Fruit fly (Drosophila melanogaster) whole organism, embryonic: Measurements from ENCODE around the gene CCHa2.
A peak's percentile ranks its signal among the peaks of the same experiment; 100 is the strongest.

Experiments
- Asciz ChIP-seq: fragments of 200-800 bp; sonication (Bioruptor generic); optimal IDR thresholded peaks from 2 replicates; lab custom pipeline; 2017; ENCODE audit warnings: missing biosample characterization, mild to moderate bottlenecking, missing genetic modification characterization, missing genetic modification reagents
- Awh ChIP-seq: fragments of 200-800 bp; sonication (Bioruptor generic); IDR thresholded peaks from 2 replicates; pipeline ENCODE4, ENCODE4 v1.3.6; 2022; ENCODE audit warnings: missing biosample characterization, missing genetic modification characterization
- B-H2 ChIP-seq: fragments of 200-800 bp; sonication (Bioruptor generic); optimal IDR thresholded peaks from 2 replicates; lab custom pipeline; 2018; ENCODE audit warnings: missing biosample characterization, mild to moderate bottlenecking, missing genetic modification characterization
- BEAF-32 ChIP-seq: fragments of 200-800 bp; sonication (Bioruptor generic); optimal IDR thresholded peaks from 3 replicates; lab custom pipeline; 2017; ENCODE audit warnings: missing biosample characterization, missing genetic modification characterization, mild to moderate bottlenecking, moderate library complexity, missing genetic modification reagents
- CG10366 ChIP-seq: fragments of 200-800 bp; sonication (Bioruptor generic); IDR thresholded peaks from 2 replicates; pipeline ENCODE4 v1.3.6; 2022; ENCODE audit warnings: missing biosample characterization, missing genetic modification characterization
- CG11504 ChIP-seq: fragments of 200-800 bp; sonication (Bioruptor generic); optimal IDR thresholded peaks from 3 replicates; lab custom pipeline; 2019; ENCODE audit warnings: missing biosample characterization, mild to moderate bottlenecking, missing genetic modification characterization, moderate library complexity
- CG12155 ChIP-seq: fragments of 200-800 bp; sonication (Bioruptor generic); optimal IDR thresholded peaks from 3 replicates; lab custom pipeline; 2016; ENCODE audit warnings: missing biosample characterization, missing genetic modification characterization
- CG12942 ChIP-seq: fragments of 200-800 bp; sonication (Bioruptor generic); optimal IDR thresholded peaks from 3 replicates; lab custom pipeline; 2016; ENCODE audit warnings: missing biosample characterization, missing genetic modification characterization
- CG13424 ChIP-seq: fragments of 200-800 bp; sonication (Bioruptor generic); optimal IDR thresholded peaks from 2 replicates; lab custom pipeline; 2019; ENCODE audit warnings: missing biosample characterization, mild to moderate bottlenecking, missing genetic modification characterization, moderate library complexity
- CG14667 ChIP-seq: fragments of 200-800 bp; sonication (Bioruptor generic); IDR thresholded peaks from 2 replicates; pipeline ENCODE4 v1.3.6; 2022; ENCODE audit warnings: missing biosample characterization, missing genetic modification characterization
- CG14710 ChIP-seq: fragments of 200-800 bp; sonication (Bioruptor generic); optimal IDR thresholded peaks from 3 replicates; lab custom pipeline; 2019; ENCODE audit warnings: missing biosample characterization, mild to moderate bottlenecking, missing genetic modification characterization, moderate library complexity
- CG15269 ChIP-seq: fragments of 200-800 bp; sonication (Bioruptor generic); optimal IDR thresholded peaks from 2 replicates; lab custom pipeline; 2018; ENCODE audit warnings: missing biosample characterization, mild to moderate bottlenecking, missing genetic modification characterization, moderate library complexity
- CG1603 ChIP-seq: fragments of 200-800 bp; sonication (Bioruptor generic); optimal IDR thresholded peaks from 2 replicates; lab custom pipeline; 2019; ENCODE audit warnings: missing biosample characterization, mild to moderate bottlenecking, missing genetic modification characterization, moderate library complexity
- CG1647 ChIP-seq: fragments of 200-800 bp; sonication (Bioruptor generic); optimal IDR thresholded peaks from 3 replicates; lab custom pipeline; 2016; ENCODE audit warnings: missing biosample characterization, missing genetic modification characterization
- CG17186 ChIP-seq: fragments of 200-800 bp; sonication (Bioruptor generic); optimal IDR thresholded peaks from 3 replicates; lab custom pipeline; 2017; ENCODE audit warnings: missing biosample characterization, missing genetic modification reagents, missing genetic modification characterization
- CG17612 ChIP-seq: fragments of 200-800 bp; sonication (Bioruptor generic); IDR thresholded peaks from 2 replicates; pipeline ENCODE4 v1.3.6; 2022; ENCODE audit warnings: missing biosample characterization, missing genetic modification characterization
- CG2116 ChIP-seq: fragments of 200-800 bp; sonication (Bioruptor generic); optimal IDR thresholded peaks from 3 replicates; lab custom pipeline; 2018; ENCODE audit warnings: missing biosample characterization, mild to moderate bottlenecking, missing genetic modification characterization
- CG31388 ChIP-seq: fragments of 200-800 bp; sonication (Bioruptor generic); optimal IDR thresholded peaks from 2 replicates; lab custom pipeline; 2016; ENCODE audit warnings: missing biosample characterization, missing genetic modification characterization
- CG32532 ChIP-seq: fragments of 200-800 bp; sonication (Bioruptor generic); IDR thresholded peaks from 2 replicates; pipeline ENCODE4 v1.3.6; 2022; ENCODE audit warnings: missing biosample characterization, missing genetic modification characterization
- CG5953 ChIP-seq: fragments of 200-800 bp; sonication (Bioruptor generic); IDR thresholded peaks from 2 replicates; pipeline ENCODE4 v1.3.6; 2022; ENCODE audit warnings: missing biosample characterization, missing genetic modification characterization
- CG6791 ChIP-seq: fragments of 200-800 bp; sonication (Bioruptor generic); IDR thresholded peaks from 3 replicates; pipeline ENCODE4 v1.3.6; 2022; ENCODE audit warnings: missing biosample characterization, missing genetic modification characterization; ENCODE audit not compliant: partially characterized antibody
- CG7786 ChIP-seq: fragments of 200-800 bp; sonication (Bioruptor generic); optimal IDR thresholded peaks from 2 replicates; lab custom pipeline; 2016; ENCODE audit warnings: missing biosample characterization, missing genetic modification characterization
- CG8388 ChIP-seq: fragments of 200-800 bp; sonication (Bioruptor generic); optimal IDR thresholded peaks from 2 replicates; lab custom pipeline; 2019; ENCODE audit warnings: missing biosample characterization, mild to moderate bottlenecking, missing genetic modification characterization, moderate library complexity
- Dbx ChIP-seq: fragments of 200-800 bp; sonication (Bioruptor generic); IDR thresholded peaks from 3 replicates; pipeline ENCODE4 v1.3.6; 2022; ENCODE audit warnings: missing biosample characterization, missing genetic modification characterization
- Doc3 ChIP-seq: fragments of 200-800 bp; sonication (Bioruptor generic); IDR thresholded peaks from 3 replicates; pipeline ENCODE4 v1.3.6; 2022; ENCODE audit warnings: missing biosample characterization, missing genetic modification characterization; ENCODE audit not compliant: partially characterized antibody
- Fer3 ChIP-seq: fragments of 200-800 bp; sonication (Bioruptor generic); optimal IDR thresholded peaks from 2 replicates; lab custom pipeline; 2018; ENCODE audit warnings: missing biosample characterization, mild to moderate bottlenecking, missing genetic modification characterization, moderate library complexity
- H2.0 ChIP-seq: fragments of 200-800 bp; sonication (Bioruptor generic); IDR thresholded peaks from 2 replicates; pipeline ENCODE4 v1.3.6; 2022; ENCODE audit warnings: missing biosample characterization, missing genetic modification characterization
- Jarid2 ChIP-seq: fragments of 200-800 bp; sonication (Bioruptor generic); optimal IDR thresholded peaks from 3 replicates; lab custom pipeline; 2017; ENCODE audit warnings: mild to moderate bottlenecking, missing biosample characterization, missing genetic modification reagents, missing genetic modification characterization
- MBD-R2 ChIP-seq: fragments of 200-800 bp; sonication (Bioruptor generic); IDR thresholded peaks from 2 replicates; pipeline ENCODE4 v1.3.6; 2022; ENCODE audit warnings: missing biosample characterization, missing genetic modification characterization
- Meics ChIP-seq: fragments of 200-800 bp; sonication (Bioruptor generic); optimal IDR thresholded peaks from 2 replicates; lab custom pipeline; 2017; ENCODE audit warnings: missing biosample characterization, mild to moderate bottlenecking, missing genetic modification characterization
- Myb ChIP-seq: fragments of 200-800 bp; sonication (Bioruptor generic); optimal IDR thresholded peaks from 2 replicates; lab custom pipeline; 2016; ENCODE audit warnings: missing biosample characterization, missing genetic modification characterization
- Nf-YA ChIP-seq: fragments of 200-800 bp; sonication (Bioruptor generic); IDR thresholded peaks from 2 replicates; pipeline ENCODE4 v1.3.6; 2022; ENCODE audit warnings: missing biosample characterization, missing genetic modification characterization
- Ssrp ChIP-seq: fragments of 200-800 bp; sonication (Bioruptor generic); optimal IDR thresholded peaks from 2 replicates; lab custom pipeline; 2018; ENCODE audit warnings: missing biosample characterization, mild to moderate bottlenecking, missing genetic modification characterization, moderate library complexity
- YL-1 ChIP-seq: fragments of 200-800 bp; sonication (Bioruptor generic); optimal IDR thresholded peaks from 3 replicates; lab custom pipeline; 2017; ENCODE audit warnings: missing biosample characterization, mild to moderate bottlenecking, missing genetic modification characterization
- ase ChIP-seq: fragments of 200-800 bp; sonication (Bioruptor generic); IDR thresholded peaks from 3 replicates; pipeline ENCODE4 v1.3.6; 2022; ENCODE audit warnings: missing biosample characterization, missing genetic modification characterization
- corto ChIP-seq: fragments of 200-800 bp; sonication (Bioruptor generic); optimal IDR thresholded peaks from 2 replicates; lab custom pipeline; 2016; ENCODE audit warnings: missing biosample characterization, mild to moderate bottlenecking, missing genetic modification characterization, moderate library complexity
- dan ChIP-seq: fragments of 200-800 bp; sonication (Bioruptor generic); IDR thresholded peaks from 2 replicates; pipeline ENCODE4 v1.3.6; 2022; ENCODE audit warnings: missing biosample characterization, missing genetic modification characterization
- insv ChIP-seq, 2 experiments: fragments of 200-800 bp; sonication (Bioruptor generic); optimal IDR thresholded peaks; 3 replicates each; lab custom pipeline; 2016 to 2018; ENCODE audit warnings: missing biosample characterization in 2 of 2, missing genetic modification characterization in 2 of 2
- mld ChIP-seq: fragments of 200-800 bp; sonication (Bioruptor generic); IDR thresholded peaks from 3 replicates; pipeline ENCODE4 v1.3.6; 2022; ENCODE audit warnings: missing biosample characterization, missing genetic modification characterization; ENCODE audit not compliant: partially characterized antibody
- nerfin-1 ChIP-seq: fragments of 200-800 bp; sonication (Bioruptor generic); optimal IDR thresholded peaks from 3 replicates; lab custom pipeline; 2019; ENCODE audit warnings: missing biosample characterization, mild to moderate bottlenecking, missing genetic modification characterization, moderate library complexity
- pros ChIP-seq: fragments of 200-800 bp; sonication (Bioruptor generic); optimal IDR thresholded peaks from 3 replicates; lab custom pipeline; 2019; ENCODE audit warnings: missing biosample characterization, mild to moderate bottlenecking, missing genetic modification characterization, moderate library complexity
- psq ChIP-seq: fragments of 200-800 bp; sonication (Bioruptor generic); optimal IDR thresholded peaks from 2 replicates; lab custom pipeline; 2017; ENCODE audit warnings: missing biosample characterization, missing genetic modification characterization
- repo ChIP-seq: fragments of 200-800 bp; sonication (Bioruptor generic); optimal IDR thresholded peaks from 2 replicates; lab custom pipeline; 2016; ENCODE audit warnings: missing biosample characterization, missing genetic modification characterization
- sens ChIP-seq: fragments of 200-800 bp; sonication (Bioruptor generic); peaks from one replicate; lab custom pipeline; 2016; ENCODE audit warnings: missing biosample characterization, missing genetic modification characterization
- sens-2 ChIP-seq: fragments of 200-800 bp; sonication (Bioruptor generic); IDR thresholded peaks from 2 replicates; pipeline ENCODE4 v1.3.6; 2022; ENCODE audit warnings: missing biosample characterization, missing genetic modification characterization
- sob ChIP-seq: fragments of 200-800 bp; sonication (Bioruptor generic); IDR thresholded peaks from 2 replicates; pipeline ENCODE4 v1.3.6; 2022; ENCODE audit warnings: missing biosample characterization, missing genetic modification characterization
- tna ChIP-seq: fragments of 200-800 bp; sonication (Bioruptor generic); IDR thresholded peaks from 2 replicates; pipeline ENCODE4 v1.3.6; 2022; ENCODE audit warnings: missing biosample characterization, missing genetic modification characterization; ENCODE audit not compliant: partially characterized antibody
- twi ChIP-seq: fragments of 200-800 bp; optimal IDR thresholded peaks from 2 replicates; lab custom pipeline; 2019; ENCODE audit warnings: missing biosample characterization, mild to moderate bottlenecking, missing genetic modification characterization, moderate library complexity
- wor ChIP-seq: fragments of 200-800 bp; sonication (Bioruptor generic); IDR thresholded peaks from 2 replicates; pipeline ENCODE4 v1.3.6; 2022; ENCODE audit warnings: missing biosample characterization, missing genetic modification characterization

The CCHa2 gene

dm6 chr3R:13388160-13388870 lies 6.7 kb downstream of the CCHa2 start, which contains the start of gene CG9799 (continued):
- TF ChIP-seq CG1603 (tag; lab: Kevin White, UChicago) (no peak), CG12942 (GFP tag; lab: Kevin White, UChicago) (no peak), Asciz (GFP tag; lab: Kevin White, UChicago) (no peak), Dbx (GFP tag; lab: Robert Waterston, UW) (0 out of 3 replicates have a peak, but pooled peaks have one; percentile 17), BEAF-32 (GFP tag; lab: Kevin White, UChicago) (peak; percentile 24), insv (GFP tag; optimal IDR thresholded peaks at IDR 0.05; lab: Kevin White, UChicago) (peak in 1 of 2 experiments; percentile 38), CG11504 (tag; lab: Kevin White, UChicago) (peak; percentile 95), Meics (GFP tag; lab: Kevin White, UChicago) (no peak), dan (GFP tag; lab: Robert Waterston, UW) (no peak), CG10366 (GFP tag; lab: Robert Waterston, UW) (no peak), sob (GFP tag; lab: Robert Waterston, UW) (no peak), twi (peak; percentile 79), CG31388 (GFP tag; lab: Kevin White, UChicago) (no peak), psq (GFP tag; lab: Kevin White, UChicago) (no peak), pros (GFP tag; lab: Kevin White, UChicago) (no peak), CG32532 (GFP tag; lab: Robert Waterston, UW) (peak; percentile 56), Myb (GFP tag; lab: Kevin White, UChicago) (peak; percentile 52), Ssrp (tag; lab: Kevin White, UChicago) (no peak), CG2116 (GFP tag; lab: Kevin White, UChicago) (peak; percentile 51), CG5953 (GFP tag; lab: Robert Waterston, UW) (no peak), corto (no peak), MBD-R2 (peak; percentile 42; the same call in 1 of the 2 replicates), CG14710 (tag; lab: Kevin White, UChicago) (peak; percentile 38), tna (GFP tag; lab: Robert Waterston, UW) (0 out of 2 replicates have a peak, but pooled peaks have one; percentile 8), sens (GFP tag; lab: Kevin White, UChicago) (peak; percentile 36), ase (GFP tag; lab: Robert Waterston, UW) (peak; percentile 57; the same call in 2 of the 3 replicates), sens-2 (no peak), nerfin-1 (no peak), CG1647 (no peak), H2.0 (GFP tag; lab: Robert Waterston, UW) (no peak), CG12155 (GFP tag; lab: Kevin White, UChicago) (no peak), YL-1 (GFP tag; lab: Kevin White, UChicago) (peak; percentile 66), repo (GFP tag; lab: Kevin White, UChicago) (no peak), CG7786 (no peak), Doc3 (GFP tag; lab: Robert Waterston, UW) (no peak), CG17612 (GFP tag; lab: Robert Waterston, UW) (0 out of 2 replicates have a peak, but pooled peaks have one; percentile 10), wor (GFP tag; lab: Robert Waterston, UW) (no peak), B-H2 (no peak), Fer3 (tag; lab: Kevin White, UChicago) (no peak), mld (GFP tag; lab: Robert Waterston, UW) (0 out of 3 replicates have a peak, but pooled peaks have one; percentile 14), Awh (GFP tag; lab: Robert Waterston, UW) (peak; percentile 50; the same call in 1 of the 2 replicates), CG17186 (GFP tag; lab: Kevin White, UChicago) (no peak), Jarid2 (GFP tag; lab: Kevin White, UChicago) (no peak), CG6791 (GFP tag; lab: Robert Waterston, UW) (no peak), CG13424 (tag; lab: Kevin White, UChicago) (no peak), CG15269 (tag; lab: Kevin White, UChicago) (no peak), Nf-YA (GFP tag; lab: Robert Waterston, UW) (no peak), CG14667 (GFP tag; lab: Robert Waterston, UW) (no peak), CG8388 (GFP tag; lab: Kevin White, UChicago) (no peak)
